Worm (Caenorhabditis elegans) whole organism, mixed stage, embryonic: ENCODE results near the gene nhr-195.

Experiments
- bed-3 ChIP-seq: fragments of 200-800 bp; sonication (Bioruptor generic); optimal IDR thresholded peaks from 3 replicates; lab custom pipeline; 2018; ENCODE audit warnings: mild to moderate bottlenecking, missing genetic modification characterization, moderate library complexity, missing compliant biosample characterization
- blmp-1 ChIP-seq: fragments of 150-350 bp; optimal IDR thresholded peaks from 2 replicates; lab custom pipeline; 2014; ENCODE audit warnings: missing biosample characterization, missing genetic modification characterization
- ceh-39 ChIP-seq: fragments of 150-350 bp; optimal IDR thresholded peaks from 2 replicates; lab custom pipeline; 2014; ENCODE audit warnings: missing biosample characterization, missing genetic modification characterization
- ceh-43 ChIP-seq: fragments of 200-800 bp; sonication (Bioruptor generic); optimal IDR thresholded peaks from 2 replicates; lab custom pipeline; 2018; ENCODE audit warnings: mild to moderate bottlenecking, missing genetic modification characterization, moderate library complexity, missing compliant biosample characterization
- ceh-83 ChIP-seq: fragments of 200-800 bp; sonication (Bioruptor generic); optimal IDR thresholded peaks from 2 replicates; lab custom pipeline; 2018; ENCODE audit warnings: mild to moderate bottlenecking, missing genetic modification characterization, missing compliant biosample characterization
- ces-1 ChIP-seq: fragments of 150-350 bp; optimal IDR thresholded peaks from 2 replicates; lab custom pipeline; 2014; ENCODE audit warnings: missing biosample characterization, missing genetic modification reagents, missing genetic modification characterization
- drap-1 ChIP-seq: fragments of 200-800 bp; sonication (Bioruptor generic); optimal IDR thresholded peaks from 3 replicates; lab custom pipeline; 2018; ENCODE audit warnings: mild to moderate bottlenecking, missing genetic modification characterization, missing compliant biosample characterization
- elt-1 ChIP-seq: sonication (generic microtip); optimal IDR thresholded peaks from 2 replicates; lab custom pipeline; 2017; ENCODE audit warnings: missing genetic modification characterization, mild to moderate bottlenecking, missing compliant biosample characterization, antibody characterized with exemption, moderate library complexity, borderline replicate concordance; ENCODE audit not compliant: insufficient read depth
- elt-3 ChIP-seq: fragments of 150-350 bp; optimal IDR thresholded peaks from 2 replicates; lab custom pipeline; 2014; ENCODE audit warnings: missing biosample characterization, missing genetic modification characterization
- hlh-1 ChIP-seq: fragments of 150-350 bp; optimal IDR thresholded peaks from 2 replicates; lab custom pipeline; 2014; ENCODE audit warnings: missing biosample characterization, missing genetic modification reagents, missing genetic modification characterization
- lin-32 ChIP-seq: fragments of 200-800 bp; sonication (Bioruptor generic); optimal IDR thresholded peaks from 2 replicates; lab custom pipeline; 2018; ENCODE audit warnings: mild to moderate bottlenecking, missing genetic modification characterization, missing compliant biosample characterization
- mab-5 ChIP-seq: fragments of 150-350 bp; optimal IDR thresholded peaks from 2 replicates; lab custom pipeline; 2014; ENCODE audit warnings: missing biosample characterization, missing genetic modification characterization
- mls-2 ChIP-seq: sonication (generic microtip); optimal IDR thresholded peaks from 2 replicates; lab custom pipeline; 2016; ENCODE audit warnings: mild to moderate bottlenecking, missing genetic modification characterization, moderate library complexity, missing compliant biosample characterization
- nhr-12 ChIP-seq: fragments of 150-350 bp; optimal IDR thresholded peaks from 2 replicates; lab custom pipeline; 2014; ENCODE audit warnings: missing biosample characterization, missing genetic modification characterization
- nhr-2 ChIP-seq: fragments of 150-350 bp; optimal IDR thresholded peaks from 2 replicates; lab custom pipeline; 2014; ENCODE audit warnings: missing biosample characterization, missing genetic modification characterization
- nhr-237 ChIP-seq: fragments of 150-350 bp; optimal IDR thresholded peaks from 2 replicates; lab custom pipeline; 2014; ENCODE audit warnings: missing biosample characterization, missing genetic modification characterization
- nhr-28 ChIP-seq: fragments of 150-350 bp; optimal IDR thresholded peaks from 2 replicates; lab custom pipeline; 2014; ENCODE audit warnings: missing biosample characterization, missing genetic modification characterization
- nhr-76 ChIP-seq: sonication (generic microtip); optimal IDR thresholded peaks from 2 replicates; lab custom pipeline; 2017; ENCODE audit warnings: missing biosample characterization, missing genetic modification characterization
- sem-2 ChIP-seq: fragments of 200-800 bp; sonication (Bioruptor generic); optimal IDR thresholded peaks from 2 replicates; lab custom pipeline; 2018; ENCODE audit warnings: mild to moderate bottlenecking, missing genetic modification characterization, missing compliant biosample characterization
- snpc-4 ChIP-seq: fragments of 150-350 bp; optimal IDR thresholded peaks from 2 replicates; lab custom pipeline; 2014; ENCODE audit warnings: missing biosample characterization, missing genetic modification characterization
- sptf-1 ChIP-seq: sonication (generic microtip); optimal IDR thresholded peaks from 2 replicates; lab custom pipeline; 2017; ENCODE audit warnings: mild to moderate bottlenecking, missing genetic modification characterization, moderate library complexity, missing compliant biosample characterization
- tbx-8 ChIP-seq: fragments of 200-800 bp; sonication (Bioruptor generic); optimal IDR thresholded peaks from 2 replicates; lab custom pipeline; 2018; ENCODE audit warnings: mild to moderate bottlenecking, missing genetic modification characterization, moderate library complexity, missing compliant biosample characterization
- unc-120 ChIP-seq: sonication (generic microtip); optimal IDR thresholded peaks from 2 replicates; lab custom pipeline; 2017; ENCODE audit warnings: missing genetic modification characterization, missing compliant biosample characterization; ENCODE audit not compliant: poor library complexity, severe bottlenecking
- unc-39 ChIP-seq: fragments of 150-350 bp; optimal IDR thresholded peaks from 2 replicates; lab custom pipeline; 2014; ENCODE audit warnings: missing biosample characterization, missing genetic modification characterization
- unc-62 ChIP-seq: fragments of 150-350 bp; optimal IDR thresholded peaks from 2 replicates; lab custom pipeline; 2014; ENCODE audit warnings: missing biosample characterization, missing genetic modification reagents, missing genetic modification characterization
- zip-8 ChIP-seq: fragments of 150-350 bp; optimal IDR thresholded peaks from 2 replicates; lab custom pipeline; 2014; ENCODE audit warnings: missing biosample characterization, missing genetic modification characterization
- ztf-11 ChIP-seq: fragments of 150-350 bp; optimal IDR thresholded peaks from 2 replicates; lab custom pipeline; 2014; ENCODE audit warnings: missing biosample characterization, missing genetic modification characterization

Gene nhr-195

DNA sequence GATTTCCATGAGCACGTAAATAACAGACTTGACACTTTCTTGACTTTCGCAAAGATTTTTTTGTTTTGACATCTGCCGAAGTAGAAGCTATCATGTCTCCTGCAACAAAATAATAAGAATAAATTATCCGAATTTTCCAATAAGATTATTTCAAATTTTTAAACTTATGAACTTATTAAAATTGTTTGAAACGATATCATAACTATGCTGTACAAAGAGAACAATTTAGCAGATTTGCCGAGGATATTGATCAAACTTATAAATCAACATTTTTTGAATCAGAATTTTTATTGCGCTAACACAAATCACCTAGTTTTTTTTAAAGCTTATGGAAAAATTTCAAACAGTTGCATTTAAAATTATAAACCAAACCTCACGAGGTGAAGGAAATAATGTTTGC, at the start of gene nhr-195:
TSS of gene nhr-195 (minus strand) at position 101 of the 400 bp plus-strand sequence.
- TF ChIP-seq unc-120 (tag; lab: Kevin White, UChicago): no peak

DNA sequence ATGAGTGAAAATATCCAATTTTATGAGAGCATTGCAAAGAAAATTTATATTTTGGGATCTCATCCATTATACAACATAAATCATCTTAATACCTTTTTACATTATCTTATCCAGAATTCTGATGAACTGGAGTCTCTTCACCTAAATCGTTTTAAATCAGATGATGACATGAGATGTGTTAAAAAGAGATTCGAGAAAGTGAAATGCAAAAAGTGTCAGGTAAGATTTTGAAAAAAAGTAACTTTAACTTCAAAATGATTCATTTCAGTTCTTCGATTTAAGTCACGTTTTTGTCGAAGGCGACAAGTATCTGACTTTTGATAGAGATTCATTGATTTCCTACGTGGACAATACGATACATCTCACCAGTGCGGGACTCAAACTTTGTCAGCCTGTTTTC, 46.7 kb upstream of the nhr-195 start:
- TF ChIP-seq ztf-11 (no peak), sptf-1 (no peak), tbx-8 (GFP tag; lab: Kevin White, UChicago) (no peak), unc-62 (GFP tag; lab: Kevin White, UChicago) (no peak), nhr-76 (tag; lab: Kevin White, UChicago) (no peak)

DNA sequence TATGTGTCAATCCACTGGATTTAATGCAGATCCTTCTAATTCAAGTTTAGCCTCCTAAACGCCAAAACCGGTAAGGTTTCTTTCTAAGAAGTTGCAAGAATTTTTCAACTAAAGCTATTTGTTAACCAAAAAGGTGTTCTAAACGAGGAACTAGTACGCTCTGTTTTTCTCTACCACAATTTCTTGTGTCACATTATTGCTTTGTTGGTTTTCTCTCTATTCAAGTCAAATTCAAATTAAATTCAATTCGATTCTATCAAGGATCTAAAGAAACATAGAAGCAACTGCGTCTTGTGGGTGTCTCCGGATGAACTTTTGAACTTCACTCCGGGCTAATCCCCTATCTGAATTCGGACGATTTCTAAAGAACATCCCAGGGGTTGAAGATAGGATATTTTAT, 44.3 kb upstream of the nhr-195 start, which contains the start of gene oac-40:
TSS of gene oac-40 (plus strand) at position 301 of the 400 bp plus-strand sequence.
- TF ChIP-seq bed-3 (GFP tag; lab: Kevin White, UChicago) (no peak), zip-8 (tag; lab: Kevin White, UChicago) (no peak), ceh-39 (no peak), drap-1 (no peak), mls-2 (tag; lab: Kevin White, UChicago) (no peak), nhr-237 (tag; lab: Kevin White, UChicago) (no peak)

DNA sequence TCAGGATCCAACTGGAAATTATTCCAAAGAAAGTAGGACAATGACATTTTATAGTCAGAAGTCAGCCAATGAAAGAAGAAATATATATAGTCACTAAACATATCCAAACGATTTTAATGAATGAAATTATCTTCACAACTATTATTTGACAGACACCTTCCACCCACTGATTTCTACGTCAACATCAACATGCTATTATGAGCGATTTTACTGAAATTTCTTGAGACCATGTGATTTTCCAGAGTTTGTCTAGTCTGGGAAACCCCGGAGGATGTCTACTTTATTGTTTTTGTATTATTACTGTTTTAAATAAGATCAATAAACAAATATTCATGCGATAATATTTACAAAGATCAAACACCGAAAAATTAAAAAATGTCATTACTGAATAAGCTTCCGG, 43.4 kb upstream of the nhr-195 start, which contains the start of gene srt-18:
TSS of gene srt-18 (minus strand) at position 101 of the 400 bp plus-strand sequence.
- TF ChIP-seq unc-39 (tag; lab: Kevin White, UChicago) (no peak), nhr-12 (tag; lab: Kevin White, UChicago) (no peak)

DNA sequence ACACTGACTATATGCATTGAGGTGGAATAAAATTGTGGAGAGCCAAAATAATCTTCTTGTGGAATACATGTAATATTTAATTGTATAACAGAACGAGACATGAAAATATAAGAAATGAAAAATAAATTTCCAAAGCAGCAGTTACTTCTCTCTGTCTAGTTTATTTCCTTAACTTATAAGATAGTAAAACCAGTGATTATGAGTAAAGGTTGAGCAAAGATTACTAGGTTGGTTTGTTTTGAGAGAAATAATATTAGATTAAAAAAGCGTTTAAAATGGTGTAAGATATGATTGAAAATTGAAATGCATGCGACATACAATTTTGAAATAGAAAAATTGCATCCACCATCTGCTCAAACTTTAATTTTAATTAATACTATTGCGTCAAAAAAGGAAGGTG, 41.6 kb upstream of the nhr-195 start, which contains the start of gene srh-201:
TSS of gene srh-201 (minus strand) at position 101 of the 400 bp plus-strand sequence.
- TF ChIP-seq nhr-28 (tag; lab: Kevin White, UChicago) (no peak), mab-5 (no peak), ceh-83 (GFP tag; lab: Kevin White, UChicago) (no peak), zip-8 (tag; lab: Kevin White, UChicago) (no peak), sem-2 (GFP tag; lab: Kevin White, UChicago) (no peak), bed-3 (GFP tag; lab: Kevin White, UChicago) (no peak), ceh-43 (GFP tag; lab: Kevin White, UChicago) (no peak), nhr-2 (tag; lab: Kevin White, UChicago) (no peak), mls-2 (tag; lab: Kevin White, UChicago) (no peak), nhr-237 (tag; lab: Kevin White, UChicago) (no peak), tbx-8 (GFP tag; lab: Kevin White, UChicago) (no peak), ces-1 (GFP tag; lab: Kevin White, UChicago) (no peak), ceh-39 (no peak)
- TF ChIP-seq, all 35 proteins: peak for 0

DNA sequence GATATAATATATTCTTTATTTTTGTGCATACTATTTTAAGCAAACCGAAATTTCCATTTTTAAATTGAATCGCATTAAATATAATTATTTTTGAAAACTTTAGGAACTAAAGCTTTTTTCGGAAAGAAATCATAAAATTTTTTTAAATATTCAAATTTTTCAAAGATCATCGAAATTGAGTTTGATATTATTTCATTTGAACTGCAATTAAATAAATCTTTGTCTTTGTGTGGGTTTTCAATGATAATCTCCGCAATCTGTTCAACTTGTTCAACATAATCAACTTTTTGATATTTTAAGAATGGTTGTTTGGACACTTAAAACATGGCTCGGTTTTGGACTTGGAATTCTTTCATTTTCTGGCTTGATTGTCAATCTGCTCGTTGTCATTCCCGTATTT, 37.0 kb upstream of the nhr-195 start, which contains the start of gene srx-2:
TSS of gene srx-2 (plus strand) at position 301 of the 400 bp plus-strand sequence.
- TF ChIP-seq lin-32 (GFP tag; lab: Kevin White, UChicago) (no peak), unc-120 (tag; lab: Kevin White, UChicago) (no peak), nhr-12 (tag; lab: Kevin White, UChicago) (no peak), mab-5 (no peak), ces-1 (GFP tag; lab: Kevin White, UChicago) (no peak), sem-2 (GFP tag; lab: Kevin White, UChicago) (no peak), nhr-28 (tag; lab: Kevin White, UChicago) (no peak), drap-1 (no peak), elt-1 (tag; lab: Kevin White, UChicago) (no peak), sptf-1 (no peak), bed-3 (GFP tag; lab: Kevin White, UChicago) (no peak), blmp-1 (no peak), snpc-4 (tag; lab: Kevin White, UChicago) (no peak), mls-2 (tag; lab: Kevin White, UChicago) (no peak), ztf-11 (no peak), elt-3 (no peak), hlh-1 (tag; lab: Kevin White, UChicago) (no peak), ceh-83 (GFP tag; lab: Kevin White, UChicago) (no peak)

DNA sequence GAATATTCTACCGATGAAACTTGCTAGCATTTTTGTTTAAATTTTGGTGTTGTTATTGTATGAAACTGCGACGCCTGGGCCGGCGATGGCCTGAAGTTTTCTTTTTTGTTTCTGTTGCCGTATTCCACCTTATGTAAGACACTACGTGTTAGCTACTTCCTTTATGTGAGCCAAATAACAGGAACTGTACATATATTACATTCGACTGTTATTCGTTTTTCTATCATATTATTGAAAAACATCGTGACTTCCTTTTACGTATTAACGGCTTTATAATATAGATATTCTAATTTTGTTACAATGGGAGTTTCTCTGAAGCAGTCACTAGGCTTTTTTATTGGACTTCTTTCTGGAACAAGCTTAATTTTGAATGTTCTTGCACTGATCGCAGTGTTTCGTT, 33.1 kb upstream of the nhr-195 start, which contains the start of gene srx-3:
TSS of gene srx-3 (plus strand) at position 301 of the 400 bp plus-strand sequence.
- no peak for TF ChIP-seq unc-62 (GFP tag; lab: Kevin White, UChicago)
- no peak for TF ChIP-seq sem-2 (GFP tag; lab: Kevin White, UChicago)
- no peak for TF ChIP-seq ztf-11
- no peak for TF ChIP-seq lin-32 (GFP tag; lab: Kevin White, UChicago)
- no peak for TF ChIP-seq ceh-83 (GFP tag; lab: Kevin White, UChicago)
- TF ChIP-seq hlh-1 (tag; lab: Kevin White, UChicago): no peak
